Worm (Caenorhabditis elegans): ENCODE measurements around the gene F21F8.5.

- no peak for TF ChIP-seq ztf-26 (tag; optimal IDR thresholded peaks at IDR 0.05)
- TF ChIP-seq ama-1 (optimal IDR thresholded peaks at IDR 0.05), result no peak
- TF ChIP-seq ama-1 (GFP tag; optimal IDR thresholded peaks at IDR 0.05), result no peak
- TF ChIP-seq lin-54 (GFP tag; optimal IDR thresholded peaks at IDR 0.05), result no peak
- peak; percentile 62; the same call in 1 of the 2 replicates for TF ChIP-seq attf-6 (GFP tag; IDR thresholded peaks at IDR 0.05)
- TF ChIP-seq unc-130 (GFP tag; optimal IDR thresholded peaks at IDR 0.05), result peak; percentile 17
- no peak for TF ChIP-seq ceh-100 (GFP tag; IDR thresholded peaks at IDR 0.05)
- no peak for TF ChIP-seq Y95B8A.8 (GFP tag; IDR thresholded peaks at IDR 0.05)
- TF ChIP-seq ztf-6 (GFP tag; IDR thresholded peaks at IDR 0.05), result no peak
- TF ChIP-seq dpl-1 (GFP tag; optimal IDR thresholded peaks at IDR 0.05), result no peak
- no peak for TF ChIP-seq bed-2 (GFP tag; IDR thresholded peaks at IDR 0.05)
- no peak for TF ChIP-seq snpc-1.3 (tag; optimal IDR thresholded peaks at IDR 0.05; ENCODE audit: insufficient read depth)
- no peak for TF ChIP-seq F55B11.4 (tag; optimal IDR thresholded peaks at IDR 0.05; ENCODE audit: borderline replicate concordance, insufficient read depth)
- TF ChIP-seq nfya-1 (tag; optimal IDR thresholded peaks at IDR 0.05; ENCODE audit: borderline replicate concordance, insufficient read depth), result no peak
Observed at ce11 chrV:8223417-8223816, 42.7 kb downstream of the F21F8.5 start.

Data from whole organism, young adult.